Worm (Caenorhabditis elegans) whole organism, early embryonic: ENCODE data around the gene B0334.20.

Experiments used
- B0310.2 ChIP-seq: sonication (generic microtip); optimal IDR thresholded peaks from 2 replicates; lab custom pipeline; 2016; ENCODE audit warnings: mild to moderate bottlenecking, missing genetic modification characterization, missing compliant biosample characterization
- F13C5.2 ChIP-seq: sonication (generic microtip); optimal IDR thresholded peaks from 2 replicates; lab custom pipeline; 2017; ENCODE audit warnings: mild to moderate bottlenecking, missing genetic modification characterization, inconsistent platforms, missing compliant biosample characterization
- aly-1 ChIP-seq: sonication (generic microtip); optimal IDR thresholded peaks from 2 replicates; lab custom pipeline; 2016; ENCODE audit warnings: missing genetic modification characterization, missing compliant biosample characterization
- ama-1 ChIP-seq: fragments of 150-350 bp; optimal IDR thresholded peaks from 2 replicates; lab custom pipeline; 2014
- ceh-13 ChIP-seq: fragments of 200-800 bp; sonication (Bioruptor generic); optimal IDR thresholded peaks from 2 replicates; lab custom pipeline; 2018; ENCODE audit warnings: mild to moderate bottlenecking, missing genetic modification characterization, missing compliant biosample characterization
- ceh-36 ChIP-seq: sonication (generic microtip); optimal IDR thresholded peaks from 2 replicates; lab custom pipeline; 2016; ENCODE audit warnings: missing genetic modification characterization, inconsistent platforms, missing compliant biosample characterization
- ets-7 ChIP-seq: sonication (generic microtip); optimal IDR thresholded peaks from 2 replicates; lab custom pipeline; 2016; ENCODE audit warnings: missing genotype, missing genetic modification characterization, missing compliant biosample characterization
- flt-1 ChIP-seq: fragments of 200-800 bp; sonication (Bioruptor generic); IDR thresholded peaks from 2 replicates; pipeline ENCODE4 v1.3.6; 2022; ENCODE audit warnings: missing genetic modification characterization, missing compliant biosample characterization
- hmbx-1 ChIP-seq: sonication (generic microtip); optimal IDR thresholded peaks from 2 replicates; lab custom pipeline; 2016; ENCODE audit warnings: mild to moderate bottlenecking, missing genetic modification characterization, missing compliant biosample characterization
- hmg-4 ChIP-seq: fragments of 200-800 bp; sonication (Bioruptor generic); optimal IDR thresholded peaks from 2 replicates; lab custom pipeline; 2018; ENCODE audit warnings: mild to moderate bottlenecking, missing genetic modification characterization, missing compliant biosample characterization
- hnd-1 ChIP-seq: sonication (generic microtip); optimal IDR thresholded peaks from 2 replicates; lab custom pipeline; 2016; ENCODE audit warnings: missing genetic modification characterization, missing compliant biosample characterization
- pes-1 ChIP-seq: fragments of 200-800 bp; sonication (Bioruptor generic); IDR thresholded peaks from 2 replicates; pipeline ENCODE4 v1.3.6; 2022; ENCODE audit warnings: missing genetic modification reagents, missing genetic modification characterization, missing compliant biosample characterization
- scrt-1 ChIP-seq: fragments of 200-800 bp; sonication (Bioruptor generic); IDR thresholded peaks from 2 replicates; pipeline ENCODE4 v1.3.6; 2022; ENCODE audit warnings: missing genetic modification characterization, missing compliant biosample characterization
- sea-1 ChIP-seq: fragments of 200-800 bp; sonication (Bioruptor generic); conservative IDR thresholded peaks from 2 replicates; pipeline ENCODE4 v1.3.6; 2022; ENCODE audit warnings: missing genetic modification characterization, missing compliant biosample characterization
- tbx-11 ChIP-seq: fragments of 200-800 bp; sonication (Bioruptor generic); IDR thresholded peaks from 2 replicates; pipeline ENCODE4 v1.3.6; 2022; ENCODE audit warnings: missing genetic modification characterization, missing compliant biosample characterization
- tbx-37 ChIP-seq: fragments of 200-800 bp; sonication (Bioruptor generic); conservative IDR thresholded peaks from 2 replicates; pipeline ENCODE4 v1.3.6; 2022; ENCODE audit warnings: missing genetic modification reagents, missing genetic modification characterization, missing compliant biosample characterization
- tra-4 ChIP-seq: sonication (generic microtip); optimal IDR thresholded peaks from 2 replicates; lab custom pipeline; 2017; ENCODE audit warnings: missing genetic modification characterization, missing compliant biosample characterization

B0334.20 gene

DNA sequence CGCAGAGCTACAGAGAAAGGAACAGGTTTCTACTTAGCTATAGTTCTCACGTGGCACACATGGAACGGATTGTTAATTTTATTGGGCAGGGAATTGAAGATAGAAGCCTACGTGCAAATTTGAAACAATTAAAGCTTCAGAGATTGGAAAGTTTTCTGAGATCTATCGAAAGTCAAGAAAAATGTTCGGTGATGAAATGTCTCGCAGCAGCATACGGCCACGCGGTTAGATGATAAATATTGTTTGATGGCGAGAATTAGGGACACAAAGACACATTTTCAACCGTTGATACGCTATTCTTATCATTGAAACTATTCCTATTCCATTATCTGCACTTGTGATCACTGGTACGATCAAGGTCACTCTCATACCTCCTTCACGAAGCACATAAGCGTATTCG, 27.7 kb downstream of the B0334.20 start:
- TF ChIP-seq sea-1 (GFP tag; lab: Robert Waterston, UW) = no peak

DNA sequence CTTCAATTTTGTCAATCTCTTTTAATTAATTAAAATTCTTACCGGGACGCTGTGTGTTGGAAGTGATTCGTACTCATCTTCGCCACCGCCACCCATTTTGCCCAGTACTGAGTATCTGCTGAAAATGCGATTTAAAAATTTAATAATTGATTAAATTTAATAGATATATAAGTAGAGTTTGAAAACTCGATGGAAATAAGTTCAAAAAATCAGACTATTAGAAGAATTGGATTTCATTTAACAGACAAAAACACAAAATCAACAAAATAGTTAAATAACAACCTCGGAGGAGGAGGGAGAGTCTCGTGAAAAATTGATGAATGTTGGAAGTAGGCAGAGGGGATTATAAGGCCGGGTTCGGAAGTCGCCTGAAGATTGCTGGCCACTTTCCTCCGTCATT, 28.3 kb downstream of the B0334.20 start, which contains the start of gene mfn-1:
Gene mfn-1, minus strand, starts transcription at position 101 of the 400 bp plus-strand sequence.
- no peak for TF ChIP-seq tbx-37 (GFP tag; lab: Robert Waterston, UW)
- no peak for TF ChIP-seq scrt-1 (GFP tag; lab: Robert Waterston, UW)
- TF ChIP-seq B0310.2 = no peak
- no peak for TF ChIP-seq tbx-11 (GFP tag; lab: Robert Waterston, UW)
- no peak for TF ChIP-seq pes-1
- no peak for TF ChIP-seq hmbx-1
- TF ChIP-seq tra-4 = no peak
- no peak for TF ChIP-seq flt-1 (GFP tag; lab: Robert Waterston, UW)
- no peak for TF ChIP-seq hnd-1
- TF ChIP-seq hmg-4 (GFP tag; lab: Kevin White, UChicago) = no peak
- TF ChIP-seq ceh-36 = no peak
- TF ChIP-seq ceh-13 (GFP tag; lab: Kevin White, UChicago) = no peak
- no peak for TF ChIP-seq ama-1 (lab: Kevin White, UChicago)

DNA sequence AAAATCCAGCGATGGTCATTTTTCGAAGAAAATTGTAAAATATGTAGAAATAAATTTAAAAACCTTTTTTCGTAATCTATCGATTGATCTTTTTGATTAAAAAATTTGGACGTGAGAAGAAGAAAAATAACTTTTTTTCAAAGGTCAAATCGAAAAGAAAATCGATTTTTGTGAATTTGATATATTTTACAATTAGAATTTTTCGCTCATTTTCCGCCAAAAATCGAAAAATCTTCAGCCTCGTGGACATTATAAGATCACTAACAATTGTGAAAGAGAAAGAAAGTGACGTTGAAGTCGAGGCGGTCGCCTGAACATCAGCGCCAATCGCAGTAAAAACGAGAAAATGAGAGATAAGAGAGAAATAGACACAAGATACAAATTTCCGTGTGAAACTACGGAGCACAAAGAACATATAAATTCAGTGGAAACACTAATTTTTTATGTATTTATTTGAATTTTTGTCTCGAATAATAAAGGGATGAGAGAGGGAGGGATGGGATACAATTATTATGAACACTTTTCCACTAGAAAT, 30.6 kb downstream of the B0334.20 start, which contains the start of gene cisd-1:
Gene cisd-1, minus strand, starts transcription at position 51 of the 535 bp plus-strand sequence.
- TF ChIP-seq tra-4 (no peak), pes-1 (no peak), ceh-36 (no peak), scrt-1 (GFP tag; lab: Robert Waterston, UW) (no peak), hmg-4 (GFP tag; lab: Kevin White, UChicago) (no peak), tbx-11 (GFP tag; lab: Robert Waterston, UW) (no peak), hmbx-1 (no peak), B0310.2 (no peak), flt-1 (GFP tag; lab: Robert Waterston, UW) (no peak), tbx-37 (GFP tag; lab: Robert Waterston, UW) (no peak)

DNA sequence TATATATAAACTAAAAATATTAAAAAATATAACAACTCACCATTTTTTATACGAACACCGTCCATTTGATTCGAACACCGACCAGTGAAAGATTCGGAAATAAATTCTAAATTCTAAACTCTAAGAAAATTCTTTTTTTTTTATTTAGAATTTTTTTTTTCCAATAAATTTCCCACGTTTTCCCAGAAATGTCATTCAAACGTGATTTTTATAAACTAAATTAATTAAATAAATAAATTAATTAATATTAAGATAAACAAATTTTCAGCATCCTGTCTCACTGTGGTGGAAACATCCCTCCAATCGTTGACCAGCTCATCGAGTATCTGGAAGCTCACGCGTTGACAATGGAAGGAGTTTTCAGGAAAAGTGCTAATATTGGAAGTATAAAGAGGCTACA, 32.7 kb downstream of the B0334.20 start, which contains the start of gene klp-17:
Gene klp-17, minus strand, starts transcription at position 101 of the 400 bp plus-strand sequence.
- TF ChIP-seq hnd-1 (no peak), tbx-37 (GFP tag; lab: Robert Waterston, UW) (no peak), B0310.2 (no peak)

DNA sequence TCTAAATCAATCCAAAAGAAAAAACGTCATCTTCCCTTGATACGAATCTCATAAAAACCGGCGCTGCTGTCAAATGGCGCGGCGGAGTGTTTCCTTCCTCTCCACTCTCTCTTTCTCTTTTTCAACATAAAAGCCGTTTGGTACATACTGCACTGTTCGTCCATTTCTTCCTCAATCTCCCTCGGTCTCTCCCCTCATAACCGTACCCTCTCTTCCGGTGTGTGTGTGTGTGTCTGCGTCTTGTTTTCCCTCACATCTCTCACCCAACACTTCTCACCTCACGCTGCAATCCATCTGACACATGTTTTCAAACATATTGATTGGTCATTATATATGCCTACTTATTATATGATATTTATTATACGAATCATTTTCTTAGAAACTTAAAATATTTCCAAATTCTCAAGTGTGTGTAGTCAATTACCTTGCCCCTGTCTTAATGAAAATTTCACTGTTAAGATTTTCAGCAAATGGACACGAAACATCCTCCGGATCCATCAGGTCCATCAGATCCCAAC, 35.8 kb downstream of the B0334.20 start, which contains the start of the genes aars-1 and rga-1:
Gene aars-1, minus strand, starts transcription at position 71 of the 518 bp plus-strand sequence.
Gene rga-1, plus strand, starts transcription at position 468 of the 518 bp plus-strand sequence.
- TF ChIP-seq hmg-4 (GFP tag; lab: Kevin White, UChicago) (no peak), tbx-11 (GFP tag; lab: Robert Waterston, UW) (no peak), pes-1 (no peak), ets-7 (tag; lab: Kevin White, UChicago) (peak; percentile 61), F13C5.2 (tag; lab: Kevin White, UChicago) (peak; percentile 27)

DNA sequence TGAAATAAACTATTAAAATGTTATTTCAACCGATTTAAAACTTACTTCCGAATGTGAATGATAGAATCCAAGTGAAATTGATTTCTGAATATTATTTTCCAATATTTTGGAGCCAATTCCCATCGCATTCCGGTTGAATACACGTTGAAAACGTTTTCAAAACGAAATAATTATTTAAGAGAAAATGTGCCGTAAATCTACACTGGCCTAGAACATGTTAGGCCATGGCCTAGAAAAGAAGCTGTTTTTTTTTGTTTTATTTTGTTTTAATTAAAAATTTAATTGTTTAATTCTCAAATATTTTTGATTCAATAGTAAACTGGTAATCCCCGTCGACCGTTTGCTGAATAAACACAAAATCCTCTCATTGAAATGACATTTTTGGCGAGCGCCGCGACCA, 36.4 kb downstream of the B0334.20 start:
- no peak for TF ChIP-seq ceh-13 (GFP tag; lab: Kevin White, UChicago)
- TF ChIP-seq tra-4 = no peak
- TF ChIP-seq B0310.2 = no peak
- TF ChIP-seq tbx-37 (GFP tag; lab: Robert Waterston, UW) = no peak
- no peak for TF ChIP-seq ceh-36
- no peak for TF ChIP-seq pes-1
- no peak for TF ChIP-seq ets-7 (tag; lab: Kevin White, UChicago)
- no peak for TF ChIP-seq tbx-11 (GFP tag; lab: Robert Waterston, UW)
- no peak for TF ChIP-seq flt-1 (GFP tag; lab: Robert Waterston, UW)
- no peak for TF ChIP-seq F13C5.2 (tag; lab: Kevin White, UChicago)
- TF ChIP-seq aly-1 = no peak
- TF ChIP-seq scrt-1 (GFP tag; lab: Robert Waterston, UW) = no peak
- no peak for TF ChIP-seq hmg-4 (GFP tag; lab: Kevin White, UChicago)
- TF ChIP-seq ama-1 (lab: Kevin White, UChicago) = no peak
- no peak for TF ChIP-seq sea-1 (GFP tag; lab: Robert Waterston, UW)
- no peak for TF ChIP-seq hnd-1
- no peak for TF ChIP-seq hmbx-1

DNA sequence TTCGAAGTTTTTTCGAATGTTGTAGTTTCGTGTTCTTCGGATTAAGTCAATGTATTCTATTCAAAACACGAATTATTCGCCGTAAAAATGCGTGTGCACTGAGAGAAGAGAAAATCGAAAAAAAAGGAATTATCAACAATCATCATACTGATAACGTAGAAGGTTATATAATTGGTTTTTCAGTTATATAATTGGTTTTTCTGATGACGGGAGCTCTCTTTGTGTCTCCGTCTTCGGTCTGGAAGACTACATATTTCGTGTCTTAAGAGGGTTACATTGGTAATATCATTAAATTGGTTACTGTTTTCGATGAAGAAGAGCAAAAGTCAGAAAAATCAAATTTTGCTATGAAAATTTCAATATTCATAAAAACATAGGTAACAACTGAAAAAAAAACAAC, 40.4 kb downstream of the B0334.20 start:
- TF ChIP-seq tbx-37 (GFP tag; lab: Robert Waterston, UW) = no peak

DNA sequence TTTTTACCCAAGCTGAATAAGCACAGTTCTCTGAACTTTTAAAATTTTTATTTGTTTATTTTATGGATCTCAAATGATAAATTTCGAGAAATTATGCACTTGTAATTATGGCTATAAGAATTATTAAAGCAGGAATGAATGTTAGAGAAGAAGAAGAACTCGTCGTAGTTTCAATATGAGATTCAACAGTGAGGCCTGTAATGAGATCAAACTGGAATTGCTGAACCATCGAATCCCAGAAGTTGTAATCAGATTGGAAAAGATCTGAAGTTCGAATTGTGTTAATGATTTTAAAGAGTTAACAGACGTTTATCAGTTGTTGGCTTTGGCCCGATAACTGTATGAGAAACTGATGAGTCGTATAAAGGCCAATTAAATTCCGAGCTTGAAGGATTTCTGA, 44.5 kb downstream of the B0334.20 start:
- TF ChIP-seq aly-1 (no peak), B0310.2 (no peak), ceh-13 (GFP tag; lab: Kevin White, UChicago) (no peak), hmbx-1 (no peak), sea-1 (GFP tag; lab: Robert Waterston, UW) (no peak), ets-7 (tag; lab: Kevin White, UChicago) (no peak), hnd-1 (no peak), F13C5.2 (tag; lab: Kevin White, UChicago) (no peak)

DNA sequence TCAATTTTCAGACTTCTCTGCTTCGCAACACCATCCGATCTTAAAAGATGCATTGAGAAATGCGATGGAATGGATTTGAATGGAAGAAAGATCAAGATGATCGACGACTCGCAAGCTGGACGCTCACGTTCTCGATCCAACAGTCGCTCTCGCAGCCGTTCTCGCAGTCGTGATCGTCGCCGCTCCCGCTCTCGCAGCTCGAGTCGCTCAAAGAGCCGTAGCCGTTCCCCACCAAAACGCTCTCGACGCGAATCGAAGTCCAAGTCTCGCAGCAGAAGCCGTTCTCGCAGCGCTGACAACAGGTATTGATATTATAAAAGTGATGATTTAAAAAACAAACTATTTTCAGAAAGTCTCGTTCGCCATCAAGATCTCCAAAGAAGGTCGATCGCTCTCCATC, 45.1 kb downstream of the B0334.20 start:
- no peak for TF ChIP-seq ceh-13 (GFP tag; lab: Kevin White, UChicago)
